Worm (Caenorhabditis elegans) whole organism, L4/young adult: ENCODE results near the gene F52D10.4.

Experiments used
- dao-5 ChIP-seq: sonication (generic microtip); optimal IDR thresholded peaks from 2 replicates; lab custom pipeline; 2016; ENCODE audit warnings: missing genotype, missing genetic modification characterization, moderate library complexity, missing compliant biosample characterization
- him-1 ChIP-seq: sonication (generic microtip); optimal IDR thresholded peaks from 2 replicates; lab custom pipeline; 2016; ENCODE audit warnings: missing genotype, missing genetic modification reagents, missing genetic modification characterization, missing compliant biosample characterization

DNA sequence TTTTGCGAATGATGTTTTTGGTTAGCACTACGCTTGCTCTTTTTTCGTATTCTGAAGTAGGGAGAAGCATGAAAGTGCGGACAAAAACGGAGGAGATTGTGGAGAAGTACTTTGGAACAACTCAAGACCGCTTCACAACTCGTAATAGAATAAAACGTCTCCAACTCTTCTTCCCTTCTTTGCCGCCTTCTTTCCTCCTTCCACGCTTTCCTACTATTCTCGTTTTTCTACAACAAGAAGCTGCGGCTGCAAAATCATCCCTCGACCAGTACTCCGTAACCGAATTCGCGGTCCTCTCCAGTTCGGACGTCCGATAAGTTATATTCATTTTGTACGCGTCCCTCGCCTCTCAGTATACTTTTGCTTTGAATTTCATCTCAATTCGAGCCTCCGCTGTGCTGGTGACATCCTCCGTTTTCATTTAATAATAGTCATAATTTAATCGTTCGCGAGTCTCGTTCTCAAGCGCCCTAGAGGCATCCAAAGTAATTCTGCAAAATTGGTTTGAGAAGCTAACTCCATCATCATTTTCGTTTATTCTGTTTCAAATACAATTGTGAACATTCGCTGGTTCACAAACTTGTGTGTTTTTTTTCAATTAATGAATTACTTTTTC, 47.4 kb upstream of the F52D10.4 start:
- no peak for TF ChIP-seq him-1 (tag; lab: Kevin White, UChicago)
- no peak for TF ChIP-seq dao-5 (tag; lab: Kevin White, UChicago)
